Fruit fly (Drosophila melanogaster) whole organism, prepupa: Measurements from ENCODE around the gene Ciz1.

Experiments used
- Blimp-1 ChIP-seq: fragments of 200-800 bp; sonication (Bioruptor generic); optimal IDR thresholded peaks from 3 replicates; lab custom pipeline; 2017; ENCODE audit warnings: missing biosample characterization, missing genetic modification characterization, mild to moderate bottlenecking, moderate library complexity, missing genetic modification reagents
- Eip75B ChIP-seq: fragments of 200-800 bp; sonication (Bioruptor generic); optimal IDR thresholded peaks from 3 replicates; lab custom pipeline; 2016; ENCODE audit warnings: missing biosample characterization, missing genetic modification characterization
- Eip93F ChIP-seq: fragments of 200-800 bp; sonication (Bioruptor generic); optimal IDR thresholded peaks from 2 replicates; lab custom pipeline; 2016; ENCODE audit warnings: missing biosample characterization, mild to moderate bottlenecking, missing genetic modification characterization
- dsx ChIP-seq: fragments of 200-800 bp; optimal IDR thresholded peaks from 3 replicates; lab custom pipeline; 2019; ENCODE audit warnings: missing biosample characterization, mild to moderate bottlenecking, missing genetic modification characterization, moderate library complexity; ENCODE audit not compliant: poor library complexity, severe bottlenecking
- fd59A ChIP-seq: fragments of 200-800 bp; sonication (Bioruptor generic); optimal IDR thresholded peaks from 2 replicates; lab custom pipeline; 2017; ENCODE audit warnings: missing biosample characterization, mild to moderate bottlenecking, missing genetic modification characterization, missing genetic modification reagents

DNA sequence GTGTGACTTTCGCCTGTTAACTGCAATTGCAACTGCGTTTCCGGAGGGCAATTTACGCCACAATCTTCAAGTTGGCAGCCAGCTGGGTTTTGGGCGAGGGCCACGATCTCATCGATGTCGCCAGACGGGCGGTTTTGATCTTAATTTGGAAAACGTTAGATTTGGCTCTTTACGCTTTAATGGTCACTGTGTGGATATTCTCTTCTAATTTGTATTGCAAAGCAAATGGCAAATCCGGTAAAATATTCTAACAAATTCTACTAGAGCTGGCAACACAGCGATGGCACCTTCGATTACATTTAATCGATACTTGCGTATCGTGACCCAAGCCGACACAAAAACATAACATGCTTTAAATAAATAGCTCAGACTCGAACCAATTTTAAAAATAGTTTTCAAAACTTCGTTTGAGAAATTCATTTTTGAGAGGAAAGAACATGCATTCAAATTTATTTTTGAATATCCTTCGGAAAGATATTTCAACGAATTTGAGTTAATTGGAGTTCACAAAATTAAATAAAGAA, 27.9 kb upstream of the Ciz1 start, which contains the start of gene I-2:
- TF ChIP-seq Eip93F (GFP tag; lab: Kevin White, UChicago) (no peak), dsx (no peak), fd59A (GFP tag; lab: Kevin White, UChicago) (no peak), Blimp-1 (GFP tag; lab: Kevin White, UChicago) (no peak), Eip75B (GFP tag; lab: Kevin White, UChicago) (no peak)
